Worm (Caenorhabditis elegans) whole organism, midembryonic: ENCODE measurements around the gene H12I13.6.

Source experiments
- cog-1 ChIP-seq: sonication (generic microtip); optimal IDR thresholded peaks from 2 replicates; lab custom pipeline; 2016; ENCODE audit warnings: missing genetic modification characterization, missing compliant biosample characterization
- flt-1 ChIP-seq: fragments of 200-800 bp; sonication (Bioruptor generic); IDR thresholded peaks from 2 replicates; pipeline ENCODE4 v1.3.6; 2022; ENCODE audit warnings: missing genetic modification characterization, missing compliant biosample characterization
- med-1 ChIP-seq: sonication (generic microtip); optimal IDR thresholded peaks from 2 replicates; lab custom pipeline; 2017; ENCODE audit warnings: missing genetic modification characterization, mild to moderate bottlenecking, missing compliant biosample characterization, antibody characterized with exemption, missing genetic modification reagents; ENCODE audit not compliant: insufficient read depth
- ref-1 ChIP-seq: fragments of 200-800 bp; sonication (Bioruptor generic); conservative IDR thresholded peaks from 2 replicates; pipeline ENCODE4 v1.3.6; 2022; ENCODE audit warnings: missing genetic modification reagents, missing genetic modification characterization, missing compliant biosample characterization
- tab-1 ChIP-seq: fragments of 200-800 bp; sonication (Bioruptor generic); IDR thresholded peaks from 2 replicates; pipeline ENCODE4 v1.3.6; 2022; ENCODE audit warnings: missing genetic modification characterization, missing compliant biosample characterization
- ztf-23 ChIP-seq: fragments of 200-800 bp; sonication (Bioruptor generic); IDR thresholded peaks from 2 replicates; pipeline ENCODE4 v1.3.6; 2022; ENCODE audit warnings: missing genetic modification reagents, missing genetic modification characterization, missing compliant biosample characterization
- ztf-29 ChIP-seq: fragments of 200-800 bp; sonication (Bioruptor generic); IDR thresholded peaks from 2 replicates; pipeline ENCODE4 v1.3.6; 2022; ENCODE audit warnings: missing genetic modification reagents, missing genetic modification characterization, missing compliant biosample characterization

- TF ChIP-seq tab-1 (GFP tag; lab: Robert Waterston, UW) (no peak), ztf-29 (GFP tag; lab: Robert Waterston, UW) (no peak), ztf-23 (no peak), ref-1 (no peak), cog-1 (tag; lab: Kevin White, UChicago) (no peak), flt-1 (GFP tag; lab: Robert Waterston, UW) (no peak), med-1 (GFP tag; lab: Kevin White, UChicago) (no peak)
Observed at ce11 chrII:6122641-6123424, 45.1 kb downstream of the H12I13.6 start.
